Worm (Caenorhabditis elegans): ENCODE results near the gene cest-9.1.

ce11 chrX:12180681-12181080 lies 45.3 kb upstream of the cest-9.1 start:
- TF ChIP-seq mep-1 (tag; optimal IDR thresholded peaks at IDR 0.05): no peak
- TF ChIP-seq lsy-2 (tag; optimal IDR thresholded peaks at IDR 0.05): no peak
